Worm (Caenorhabditis elegans) whole organism, early embryonic: ENCODE data around the gene T23G7.3.

Experiments used
- B0310.2 ChIP-seq: sonication (generic microtip); optimal IDR thresholded peaks from 2 replicates; lab custom pipeline; 2016; ENCODE audit warnings: mild to moderate bottlenecking, missing genetic modification characterization, missing compliant biosample characterization
- aly-1 ChIP-seq: sonication (generic microtip); optimal IDR thresholded peaks from 2 replicates; lab custom pipeline; 2016; ENCODE audit warnings: missing genetic modification characterization, missing compliant biosample characterization
- ama-1 ChIP-seq: fragments of 150-350 bp; optimal IDR thresholded peaks from 2 replicates; lab custom pipeline; 2014
- ceh-13 ChIP-seq: fragments of 200-800 bp; sonication (Bioruptor generic); optimal IDR thresholded peaks from 2 replicates; lab custom pipeline; 2018; ENCODE audit warnings: mild to moderate bottlenecking, missing genetic modification characterization, missing compliant biosample characterization
- ceh-36 ChIP-seq: sonication (generic microtip); optimal IDR thresholded peaks from 2 replicates; lab custom pipeline; 2016; ENCODE audit warnings: missing genetic modification characterization, inconsistent platforms, missing compliant biosample characterization
- hmbx-1 ChIP-seq: sonication (generic microtip); optimal IDR thresholded peaks from 2 replicates; lab custom pipeline; 2016; ENCODE audit warnings: mild to moderate bottlenecking, missing genetic modification characterization, missing compliant biosample characterization
- hnd-1 ChIP-seq: sonication (generic microtip); optimal IDR thresholded peaks from 2 replicates; lab custom pipeline; 2016; ENCODE audit warnings: missing genetic modification characterization, missing compliant biosample characterization
- scrt-1 ChIP-seq: fragments of 200-800 bp; sonication (Bioruptor generic); IDR thresholded peaks from 2 replicates; pipeline ENCODE4 v1.3.6; 2022; ENCODE audit warnings: missing genetic modification characterization, missing compliant biosample characterization
- sea-1 ChIP-seq: fragments of 200-800 bp; sonication (Bioruptor generic); conservative IDR thresholded peaks from 2 replicates; pipeline ENCODE4 v1.3.6; 2022; ENCODE audit warnings: missing genetic modification characterization, missing compliant biosample characterization
- tbx-11 ChIP-seq: fragments of 200-800 bp; sonication (Bioruptor generic); IDR thresholded peaks from 2 replicates; pipeline ENCODE4 v1.3.6; 2022; ENCODE audit warnings: missing genetic modification characterization, missing compliant biosample characterization
- tbx-37 ChIP-seq: fragments of 200-800 bp; sonication (Bioruptor generic); conservative IDR thresholded peaks from 2 replicates; pipeline ENCODE4 v1.3.6; 2022; ENCODE audit warnings: missing genetic modification reagents, missing genetic modification characterization, missing compliant biosample characterization
- tra-4 ChIP-seq: sonication (generic microtip); optimal IDR thresholded peaks from 2 replicates; lab custom pipeline; 2017; ENCODE audit warnings: missing genetic modification characterization, missing compliant biosample characterization

- TF ChIP-seq ceh-13 (GFP tag; lab: Kevin White, UChicago), result no peak
- no peak for TF ChIP-seq ama-1 (lab: Kevin White, UChicago)
- TF ChIP-seq tbx-37 (GFP tag; lab: Robert Waterston, UW), result no peak
- TF ChIP-seq sea-1, result no peak
- TF ChIP-seq aly-1 (tag; lab: Kevin White, UChicago), result no peak
- TF ChIP-seq B0310.2 (tag; lab: Kevin White, UChicago), result no peak
- TF ChIP-seq hmbx-1 (tag; lab: Kevin White, UChicago), result no peak
- TF ChIP-seq hnd-1 (tag; lab: Kevin White, UChicago), result no peak
- no peak for TF ChIP-seq tbx-11 (GFP tag; lab: Robert Waterston, UW)
- no peak for TF ChIP-seq tra-4 (tag; lab: Kevin White, UChicago)
- no peak for TF ChIP-seq ceh-36 (tag; lab: Kevin White, UChicago)
- no peak for TF ChIP-seq scrt-1 (GFP tag; lab: Robert Waterston, UW)
Observed at ce11 chrII:9126965-9127364, 40.7 kb downstream of the T23G7.3 start.
